Worm (Caenorhabditis elegans) whole organism, L2 larva: ENCODE data around the gene E03H12.5.
"Not testable (repeated sequence)": the region's sequence is repeated elsewhere in the genome, so short reads cannot be mapped to it uniquely, and the experiment has no call there.

Experiments
- C34F6.9 ChIP-seq: fragments of 150-350 bp; optimal IDR thresholded peaks from 2 replicates; lab custom pipeline; 2014; ENCODE audit warnings: missing biosample characterization, missing genetic modification characterization
- F13H6.1 ChIP-seq: sonication (generic microtip); optimal IDR thresholded peaks from 2 replicates; lab custom pipeline; 2016; ENCODE audit warnings: missing genetic modification characterization, missing compliant biosample characterization
- R02D3.7 ChIP-seq: fragments of 150-350 bp; optimal IDR thresholded peaks from 2 replicates; lab custom pipeline; 2014; ENCODE audit warnings: missing biosample characterization, missing genetic modification characterization
- ZK546.5 ChIP-seq: sonication (generic microtip); optimal IDR thresholded peaks from 2 replicates; lab custom pipeline; 2017; ENCODE audit warnings: missing biosample characterization, missing genetic modification characterization
- ama-1 ChIP-seq: fragments of 150-350 bp; optimal IDR thresholded peaks from 2 replicates; lab custom pipeline; 2018; ENCODE audit warnings: inconsistent platforms
- blmp-1 ChIP-seq: sonication (generic microtip); optimal IDR thresholded peaks from 2 replicates; lab custom pipeline; 2017; ENCODE audit warnings: missing genetic modification characterization, mild to moderate bottlenecking, missing compliant biosample characterization, antibody characterized with exemption, moderate library complexity; ENCODE audit not compliant: insufficient read depth
- ceh-82 ChIP-seq: fragments of 150-350 bp; optimal IDR thresholded peaks from 2 replicates; lab custom pipeline; 2014; ENCODE audit warnings: missing biosample characterization, missing genetic modification characterization
- elt-1 ChIP-seq: fragments of 150-350 bp; optimal IDR thresholded peaks from 2 replicates; lab custom pipeline; 2014; ENCODE audit warnings: missing biosample characterization, missing genetic modification characterization
- fos-1 ChIP-seq: fragments of 150-350 bp; optimal IDR thresholded peaks from 2 replicates; lab custom pipeline; 2014; ENCODE audit warnings: missing biosample characterization, missing genetic modification characterization
- gmeb-1 ChIP-seq: fragments of 150-350 bp; optimal IDR thresholded peaks from 2 replicates; lab custom pipeline; 2014; ENCODE audit warnings: missing biosample characterization, missing genetic modification characterization
- lin-13 ChIP-seq: fragments of 150-350 bp; optimal IDR thresholded peaks from 2 replicates; lab custom pipeline; 2014; ENCODE audit warnings: missing biosample characterization, missing genetic modification reagents, missing genetic modification characterization
- lin-39 ChIP-seq: fragments of 150-350 bp; optimal IDR thresholded peaks from 2 replicates; lab custom pipeline; 2014; ENCODE audit warnings: missing biosample characterization, missing genetic modification reagents, missing genetic modification characterization
- lsy-2 ChIP-seq, 2 experiments: fragments of 150-350 bp in 1 of 2; sonication (generic microtip) in 1 of 2; optimal IDR thresholded peaks; 2 replicates each; lab custom pipeline; 2014 to 2017; ENCODE audit warnings: missing biosample characterization in 2 of 2, missing genetic modification characterization in 2 of 2
- mdl-1 ChIP-seq, 2 experiments: fragments of 150-350 bp in 1 of 2; sonication (generic microtip) in 1 of 2; optimal IDR thresholded peaks; 2 replicates each; lab custom pipeline; 2017; ENCODE audit warnings: missing biosample characterization in 2 of 2, missing genetic modification characterization in 2 of 2
- nhr-11 ChIP-seq: fragments of 150-350 bp; optimal IDR thresholded peaks from 2 replicates; lab custom pipeline; 2014; ENCODE audit warnings: missing biosample characterization, missing genetic modification characterization
- nhr-12 ChIP-seq: fragments of 150-350 bp; optimal IDR thresholded peaks from 2 replicates; lab custom pipeline; 2014; ENCODE audit warnings: missing biosample characterization, missing genetic modification characterization
- nhr-129 ChIP-seq: fragments of 150-350 bp; optimal IDR thresholded peaks from 2 replicates; lab custom pipeline; 2014; ENCODE audit warnings: missing biosample characterization, missing genetic modification characterization
- nhr-23 ChIP-seq: fragments of 150-350 bp; optimal IDR thresholded peaks from 2 replicates; lab custom pipeline; 2014; ENCODE audit warnings: missing biosample characterization, missing genetic modification reagents, missing genetic modification characterization
- nhr-25 ChIP-seq: fragments of 150-350 bp; sonication (generic microtip); optimal IDR thresholded peaks from 3 replicates; lab custom pipeline; 2014; ENCODE audit warnings: missing biosample characterization, missing genetic modification characterization
- nhr-6 ChIP-seq: fragments of 150-350 bp; optimal IDR thresholded peaks from 2 replicates; lab custom pipeline; 2014; ENCODE audit warnings: missing biosample characterization, missing genetic modification characterization
- peb-1 ChIP-seq: fragments of 150-350 bp; optimal IDR thresholded peaks from 2 replicates; lab custom pipeline; 2014; ENCODE audit warnings: missing biosample characterization, missing genetic modification characterization
- sem-4 ChIP-seq: fragments of 150-350 bp; optimal IDR thresholded peaks from 2 replicates; lab custom pipeline; 2014; ENCODE audit warnings: missing biosample characterization, missing genetic modification reagents, missing genetic modification characterization
- skn-1 ChIP-seq: sonication (generic microtip); optimal IDR thresholded peaks from 2 replicates; lab custom pipeline; 2017; ENCODE audit warnings: missing biosample characterization, missing genetic modification characterization
- sma-3 ChIP-seq: sonication (generic microtip); optimal IDR thresholded peaks from 2 replicates; lab custom pipeline; 2016; ENCODE audit warnings: missing genetic modification reagents, missing genetic modification characterization, missing compliant biosample characterization
- unc-55 ChIP-seq: fragments of 150-350 bp; sonication (generic microtip); optimal IDR thresholded peaks from 3 replicates; lab custom pipeline; 2014; ENCODE audit warnings: missing biosample characterization, missing genetic modification reagents, missing genetic modification characterization
- unc-62 ChIP-seq: fragments of 150-350 bp; optimal IDR thresholded peaks from 2 replicates; lab custom pipeline; 2014; ENCODE audit warnings: missing biosample characterization, missing genetic modification reagents, missing genetic modification characterization
- zag-1 ChIP-seq: fragments of 150-350 bp; optimal IDR thresholded peaks from 2 replicates; lab custom pipeline; 2014; ENCODE audit warnings: missing biosample characterization, missing genetic modification characterization
- ztf-1 ChIP-seq: fragments of 200-800 bp; sonication (Bioruptor generic); conservative IDR thresholded peaks from 2 replicates; pipeline ENCODE4 v1.3.6; 2022; ENCODE audit warnings: missing genetic modification characterization, missing compliant biosample characterization
- ztf-11 ChIP-seq: sonication (generic microtip); optimal IDR thresholded peaks from 2 replicates; lab custom pipeline; 2017; ENCODE audit warnings: missing biosample characterization, missing genetic modification characterization

E03H12.5 gene

DNA sequence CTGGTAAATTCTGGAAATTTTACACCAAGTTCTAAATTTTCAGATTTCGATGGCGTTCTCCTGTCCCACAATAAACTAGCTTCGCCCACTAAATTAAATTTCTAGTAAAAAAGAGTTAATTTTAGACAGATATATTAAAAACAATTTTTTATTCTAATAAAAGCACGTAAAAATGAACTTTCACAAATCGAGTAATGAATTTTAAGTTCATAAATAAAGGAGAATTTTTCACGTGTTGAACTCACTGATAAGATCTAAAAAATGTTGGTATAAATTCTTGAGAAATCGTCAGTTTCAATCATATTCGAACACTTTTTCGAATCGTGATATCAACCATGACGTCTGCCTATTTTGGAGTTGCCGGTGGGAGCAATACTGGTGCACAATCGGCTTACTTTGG, 18.8 kb downstream of the E03H12.5 start, which contains the start of gene ssq-2:
Gene ssq-2 (plus strand): TSS at position 301 of the 400 bp plus-strand sequence.
- no peak for TF ChIP-seq nhr-23 (tag; lab: Kevin White, UChicago)
- no peak for TF ChIP-seq nhr-25
- TF ChIP-seq nhr-129 (tag; lab: Kevin White, UChicago) = no peak
- no peak for TF ChIP-seq blmp-1 (tag; lab: Kevin White, UChicago)
- TF ChIP-seq elt-1 (tag; lab: Kevin White, UChicago) = no peak
- no peak for TF ChIP-seq nhr-6 (tag; lab: Kevin White, UChicago)
- TF ChIP-seq lin-39 (tag; lab: Kevin White, UChicago) = no peak
- no peak for TF ChIP-seq ZK546.5 (tag; lab: Kevin White, UChicago)
- TF ChIP-seq, all 48 proteins: peak for 0

DNA sequence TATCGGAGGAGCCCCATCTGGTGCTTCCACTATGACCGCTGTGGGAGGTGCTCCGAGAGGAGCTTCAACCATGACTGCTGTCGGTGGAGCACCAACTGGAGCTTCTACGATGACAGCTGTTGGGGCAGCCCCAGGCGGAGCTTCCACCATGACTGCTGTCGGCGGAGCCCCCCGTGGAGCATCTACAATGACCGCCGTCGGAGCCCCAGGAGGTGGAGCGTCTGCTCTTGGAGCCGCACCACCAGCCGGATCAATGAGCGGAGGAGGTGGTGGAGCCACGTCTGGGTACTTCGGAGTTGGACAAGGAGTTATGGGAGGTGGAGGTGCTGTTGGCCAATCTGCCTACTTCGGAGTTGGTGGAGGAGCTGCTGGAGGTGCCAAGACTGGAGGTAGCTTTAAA, 19.9 kb downstream of the E03H12.5 start:
- no peak for TF ChIP-seq F13H6.1 (tag; lab: Kevin White, UChicago)
- no peak for TF ChIP-seq ztf-1 (GFP tag; lab: Robert Waterston, UW)
- no peak for TF ChIP-seq ZK546.5 (tag; lab: Kevin White, UChicago)
- TF ChIP-seq sma-3 = no peak
- no peak for TF ChIP-seq nhr-12 (tag; lab: Kevin White, UChicago)
- TF ChIP-seq nhr-25 = no peak
- no peak for TF ChIP-seq sem-4
- TF ChIP-seq ceh-82 (tag; lab: Kevin White, UChicago) = no peak
- no peak for TF ChIP-seq peb-1 (tag; lab: Kevin White, UChicago)
- TF ChIP-seq zag-1 (tag; lab: Kevin White, UChicago) = no peak
- TF ChIP-seq gmeb-1 (tag; lab: Kevin White, UChicago) = no peak
- TF ChIP-seq ama-1 = no peak
- TF ChIP-seq R02D3.7 = no peak

DNA sequence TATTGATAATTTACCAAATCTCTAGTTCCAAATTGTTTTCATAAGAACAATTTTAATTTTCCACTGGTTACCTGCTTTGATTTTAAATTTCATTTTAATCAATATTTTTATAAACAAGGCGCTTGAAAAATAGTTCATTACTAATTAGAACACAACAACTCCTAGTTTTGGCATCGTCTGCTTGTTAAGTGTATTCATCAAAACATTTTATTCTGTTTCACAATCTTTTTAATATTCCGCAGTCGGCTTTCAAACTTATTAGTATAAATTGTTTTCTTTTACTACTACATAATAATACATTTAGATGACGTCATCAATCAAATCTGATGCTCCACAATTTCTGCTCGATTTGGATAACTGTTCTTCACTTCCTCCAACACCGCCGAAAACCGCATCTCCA, 25.4 kb downstream of the E03H12.5 start, which contains the start of gene pes-1:
Gene pes-1 (plus strand): TSS at position 301 of the 400 bp plus-strand sequence.
- TF ChIP-seq lin-39 (tag; lab: Kevin White, UChicago) = no peak
- no peak for TF ChIP-seq ZK546.5 (tag; lab: Kevin White, UChicago)
- TF ChIP-seq, all 48 proteins: peak for 0

DNA sequence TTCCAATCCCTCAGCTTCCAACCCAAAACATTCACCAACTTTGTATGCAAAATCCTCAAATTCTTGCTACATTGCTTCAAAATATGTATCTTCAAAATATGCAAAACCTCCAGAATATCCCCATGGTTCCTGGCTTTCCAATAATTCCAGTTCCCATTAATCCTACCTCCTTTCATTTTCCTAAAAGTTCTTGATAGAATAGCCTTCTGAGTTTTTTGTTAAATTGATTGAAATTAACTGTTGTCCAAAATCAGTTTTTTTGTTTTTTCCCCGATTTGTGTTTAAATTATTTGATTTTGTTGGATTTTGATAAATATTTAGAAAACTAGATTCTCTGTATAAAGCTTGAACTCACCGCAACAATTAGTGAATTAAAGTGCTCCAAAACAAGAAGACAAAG, 28.1 kb downstream of the E03H12.5 start:
- TF ChIP-seq lin-13 (GFP tag; lab: Kevin White, UChicago) = no peak

DNA sequence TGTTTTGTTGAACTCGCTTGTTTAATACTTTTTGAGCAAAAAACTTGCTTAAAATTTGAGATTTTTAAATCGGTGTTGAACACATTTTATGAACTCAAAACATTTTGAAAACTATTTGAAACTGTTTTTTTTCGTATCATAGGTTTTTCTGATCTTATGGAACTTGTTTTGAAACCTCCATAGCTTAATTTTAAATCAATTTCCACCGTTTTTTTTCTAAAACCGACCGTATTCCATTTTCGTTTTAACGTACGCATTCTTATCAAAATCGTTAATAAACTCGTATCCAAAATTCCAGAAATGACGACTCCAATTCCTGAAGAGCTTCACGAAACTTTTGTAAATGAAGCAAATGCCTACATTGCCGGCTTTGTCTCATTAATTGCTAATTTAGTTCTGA, 31.4 kb downstream of the E03H12.5 start, which contains the start of gene srm-2:
Gene srm-2 (plus strand): TSS at position 301 of the 400 bp plus-strand sequence.
- no peak for TF ChIP-seq mdl-1 (tag; optimal IDR thresholded peaks at IDR 0.05; lab: Kevin White, UChicago)

DNA sequence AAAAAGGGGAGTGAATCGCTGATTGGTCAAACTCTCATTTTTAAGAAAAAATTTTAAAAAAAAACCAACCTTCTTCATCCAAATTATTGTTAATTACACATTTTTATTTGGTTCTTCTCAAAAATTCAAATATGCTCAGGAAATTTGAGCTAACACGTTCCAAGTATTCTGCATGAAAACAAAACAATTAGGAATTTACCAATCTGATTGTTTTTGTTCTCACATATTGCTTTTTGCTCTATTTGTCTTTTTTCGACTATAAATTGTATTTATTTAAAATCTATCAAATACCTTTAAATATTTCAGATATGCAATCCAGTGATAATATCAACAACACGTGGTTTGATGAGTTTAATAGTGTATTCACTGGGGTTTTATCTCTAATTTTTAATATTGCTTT, 35.2 kb downstream of the E03H12.5 start, which contains the start of gene srm-1:
Gene srm-1 (plus strand): TSS at position 301 of the 400 bp plus-strand sequence.
- TF ChIP-seq lsy-2 (tag; optimal IDR thresholded peaks at IDR 0.05; lab: Kevin White, UChicago) = no peak
- TF ChIP-seq unc-55 (GFP tag; lab: Kevin White, UChicago) = no peak
- TF ChIP-seq sma-3 = no peak
- TF ChIP-seq nhr-25 = no peak
- no peak for TF ChIP-seq ztf-11
- TF ChIP-seq fos-1 (tag; lab: Kevin White, UChicago) = no peak
- TF ChIP-seq C34F6.9 (tag; lab: Kevin White, UChicago) = no peak
- TF ChIP-seq skn-1 (tag; lab: Kevin White, UChicago) = no peak
- no peak for TF ChIP-seq ama-1

DNA sequence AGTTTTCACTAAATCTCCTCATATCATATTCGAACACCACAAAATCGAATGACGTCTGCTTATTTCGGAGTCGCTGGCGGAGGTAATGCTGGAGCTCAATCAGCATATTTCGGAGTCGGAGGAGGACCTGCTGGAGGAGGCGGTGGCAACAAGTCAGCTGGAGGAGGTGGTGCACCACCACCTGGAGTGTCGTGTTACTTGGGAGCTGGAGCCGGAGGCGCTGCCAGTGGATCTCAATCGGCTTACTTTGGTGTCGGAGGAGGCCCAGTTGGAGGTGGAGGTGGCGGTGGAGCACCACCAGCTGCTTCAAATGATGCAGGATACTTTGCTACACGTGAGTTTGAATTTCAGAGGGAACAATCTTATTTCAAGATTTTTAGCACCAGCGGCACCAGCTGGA, 39.4 kb downstream of the E03H12.5 start, which contains the start of gene ssq-4:
Gene ssq-4 (plus strand): TSS at position 19 of the 400 bp plus-strand sequence.
- TF ChIP-seq nhr-11 (tag; lab: Kevin White, UChicago); nhr-23 (tag; lab: Kevin White, UChicago); sma-3: not testable (repeated sequence)

DNA sequence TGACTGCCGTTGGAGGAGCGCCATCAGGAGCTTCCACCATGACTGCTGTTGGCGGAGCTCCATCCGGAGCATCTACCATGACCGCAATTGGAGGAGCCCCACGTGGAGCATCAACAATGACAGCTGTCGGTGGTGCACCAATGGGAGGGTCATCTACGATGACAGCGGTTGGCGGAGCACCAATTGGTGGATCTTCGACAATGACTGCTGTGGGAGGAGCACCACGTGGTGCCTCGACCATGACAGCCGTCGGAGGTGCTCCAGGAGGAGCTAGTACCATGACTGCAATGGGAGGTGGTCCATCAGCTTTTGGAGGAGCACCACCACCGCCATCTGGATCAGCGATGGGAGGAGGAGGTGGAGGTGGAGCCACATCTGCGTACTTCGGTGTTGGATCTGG, 40.0 kb downstream of the E03H12.5 start, which contains the start of gene T28H11.7:
Gene T28H11.7 (minus strand): TSS at position 101 of the 400 bp plus-strand sequence.
- TF ChIP-seq ceh-82 (tag; lab: Kevin White, UChicago); unc-62 (GFP tag; lab: Kevin White, UChicago); sma-3: not testable (repeated sequence)
